Worm (Caenorhabditis elegans) whole organism, late embryonic: ENCODE measurements around the gene dyf-4.

Source experiments
- ama-1 ChIP-seq: fragments of 150-350 bp; optimal IDR thresholded peaks from 2 replicates; lab custom pipeline; 2014
- ceh-19 ChIP-seq: fragments of 200-800 bp; sonication (Bioruptor generic); optimal IDR thresholded peaks from 2 replicates; lab custom pipeline; 2018; ENCODE audit warnings: mild to moderate bottlenecking, missing genetic modification characterization, missing compliant biosample characterization
- ceh-31 ChIP-seq: sonication (generic microtip); optimal IDR thresholded peaks from 2 replicates; lab custom pipeline; 2016; ENCODE audit warnings: missing genetic modification characterization, missing compliant biosample characterization
- fkh-10 ChIP-seq: fragments of 150-350 bp; optimal IDR thresholded peaks from 2 replicates; lab custom pipeline; 2014; ENCODE audit warnings: missing biosample characterization, missing genetic modification reagents, missing genetic modification characterization
- hlh-8 ChIP-seq: sonication (generic microtip); optimal IDR thresholded peaks from 2 replicates; lab custom pipeline; 2016; ENCODE audit warnings: missing genotype, missing genetic modification characterization, missing compliant biosample characterization
- pax-1 ChIP-seq: fragments of 150-350 bp; optimal IDR thresholded peaks from 2 replicates; lab custom pipeline; 2014; ENCODE audit warnings: missing biosample characterization, missing genetic modification characterization
- pha-4 ChIP-seq: fragments of 150-350 bp; optimal IDR thresholded peaks from 2 replicates; lab custom pipeline; 2018; ENCODE audit warnings: missing biosample characterization, missing genetic modification reagents, missing genetic modification characterization
- pqm-1 ChIP-seq: sonication (generic microtip); optimal IDR thresholded peaks from 2 replicates; lab custom pipeline; 2016; ENCODE audit warnings: missing genetic modification characterization, missing compliant biosample characterization
- rnt-1 ChIP-seq: sonication (generic microtip); optimal IDR thresholded peaks from 2 replicates; lab custom pipeline; 2016; ENCODE audit warnings: missing genetic modification characterization, missing compliant biosample characterization
- sox-2 ChIP-seq: fragments of 200-800 bp; sonication (Bioruptor generic); IDR thresholded peaks from 2 replicates; pipeline ENCODE4 v1.3.6; 2022; ENCODE audit warnings: missing genetic modification reagents, missing genetic modification characterization, missing compliant biosample characterization

DNA sequence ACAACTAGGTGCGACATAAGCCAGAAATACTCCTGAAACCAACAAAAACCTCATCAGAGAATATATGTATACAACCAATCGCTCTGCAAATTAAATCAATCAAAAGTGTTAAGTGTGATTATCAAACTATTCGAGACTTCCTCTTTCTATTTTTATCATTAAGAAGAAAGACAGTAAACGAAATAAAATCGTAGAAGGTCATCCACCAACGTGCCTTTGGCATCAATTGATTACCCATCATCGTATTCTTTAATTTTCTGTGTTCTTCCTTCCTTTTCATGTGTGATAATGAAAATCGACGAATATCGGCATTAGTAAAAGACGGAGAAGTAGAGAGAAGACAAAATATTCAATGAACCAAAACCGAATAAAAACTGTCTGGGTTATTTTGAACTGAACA, 13.6 kb downstream of the dyf-4 start:
- no peak for TF ChIP-seq ama-1 (lab: Kevin White, UChicago)
- no peak for TF ChIP-seq ceh-31 (tag; lab: Kevin White, UChicago)
- no peak for TF ChIP-seq rnt-1 (tag; lab: Kevin White, UChicago)
- TF ChIP-seq pha-4 (tag; lab: Kevin White, UChicago): no peak
- no peak for TF ChIP-seq fkh-10 (GFP tag; lab: Kevin White, UChicago)
- no peak for TF ChIP-seq hlh-8 (tag; lab: Kevin White, UChicago)
- no peak for TF ChIP-seq pax-1
- no peak for TF ChIP-seq pqm-1 (tag; lab: Kevin White, UChicago)
- no peak for TF ChIP-seq ceh-19 (GFP tag; lab: Kevin White, UChicago)
- no peak for TF ChIP-seq sox-2 (GFP tag; lab: Robert Waterston, UW)
